Worm (Caenorhabditis elegans) whole organism, L3 larva: Measurements from ENCODE around the gene Y57G11C.1144.
A peak's percentile ranks its signal among the peaks of the same experiment; 100 is the strongest.

Experiments
- ama-1 ChIP-seq: fragments of 150-350 bp; optimal IDR thresholded peaks from 2 replicates; lab custom pipeline; 2018
- egl-27 ChIP-seq: sonication (generic microtip); optimal IDR thresholded peaks from 4 replicates; lab custom pipeline; 2017; ENCODE audit warnings: missing biosample characterization, missing genetic modification reagents, missing genetic modification characterization
- egl-5 ChIP-seq: fragments of 150-350 bp; optimal IDR thresholded peaks from 2 replicates; lab custom pipeline; 2017; ENCODE audit warnings: missing biosample characterization, missing genetic modification reagents, missing genetic modification characterization, inconsistent platforms
- elt-1 ChIP-seq: fragments of 150-350 bp; optimal IDR thresholded peaks from 2 replicates; lab custom pipeline; 2014; ENCODE audit warnings: missing biosample characterization, missing genetic modification characterization
- elt-3 ChIP-seq, 3 experiments: fragments of 150-350 bp in 1 of 3; sonication (generic microtip) in 2 of 3; optimal IDR thresholded peaks; 2 replicates in 2 of 3; 4 replicates in 1 of 3; lab custom pipeline; 2014 to 2017; ENCODE audit warnings: missing biosample characterization in 3 of 3, missing genetic modification characterization in 3 of 3
- fkh-10 ChIP-seq: sonication (generic microtip); optimal IDR thresholded peaks from 2 replicates; lab custom pipeline; 2017; ENCODE audit warnings: missing biosample characterization, missing genetic modification reagents, missing genetic modification characterization
- lin-39 ChIP-seq: fragments of 150-350 bp; optimal IDR thresholded peaks from 2 replicates; lab custom pipeline; 2018; ENCODE audit warnings: missing biosample characterization, missing genetic modification reagents, missing genetic modification characterization
- nhr-25 ChIP-seq: sonication (generic microtip); optimal IDR thresholded peaks from 2 replicates; lab custom pipeline; 2017; ENCODE audit warnings: missing biosample characterization, missing genetic modification characterization
- sea-2 ChIP-seq: fragments of 150-350 bp; sonication (generic microtip); optimal IDR thresholded peaks from 4 replicates; lab custom pipeline; 2014; ENCODE audit warnings: missing biosample characterization, missing genetic modification reagents, missing genetic modification characterization
- ztf-11 ChIP-seq: fragments of 150-350 bp; optimal IDR thresholded peaks from 2 replicates; lab custom pipeline; 2014; ENCODE audit warnings: missing biosample characterization, missing genetic modification characterization

The Y57G11C.1144 gene

DNA sequence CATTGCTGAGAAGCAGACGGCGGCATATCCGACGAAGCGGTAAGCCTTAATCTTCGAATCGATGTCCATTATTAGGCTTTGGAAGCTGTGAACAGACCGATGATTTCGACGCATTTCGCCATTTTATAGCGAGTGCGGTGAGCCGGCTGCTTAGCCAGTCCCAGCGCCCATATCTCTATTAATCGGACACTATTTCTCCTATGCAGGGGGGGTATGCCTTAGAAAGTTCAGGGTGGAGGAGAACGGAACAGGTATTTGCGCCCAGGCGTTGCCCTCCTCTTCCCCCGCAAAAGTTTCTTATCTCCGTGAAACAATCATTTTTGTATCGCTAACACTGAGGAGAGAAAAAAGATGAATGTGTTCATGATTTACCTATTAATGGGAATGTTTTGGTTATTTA, 49.6 kb downstream of the Y57G11C.1144 start, which contains the start of gene dpy-4:
Gene dpy-4, minus strand, starts transcription at position 101 of the 400 bp plus-strand sequence.
- TF ChIP-seq elt-3 (tag; optimal IDR thresholded peaks at IDR 0.05; lab: Kevin White, UChicago) (no peak), elt-1 (tag; lab: Kevin White, UChicago) (no peak), nhr-25 (tag; lab: Kevin White, UChicago) (peak; percentile 35), ztf-11 (tag; lab: Kevin White, UChicago) (no peak), egl-27 (tag; lab: Kevin White, UChicago) (no peak), fkh-10 (GFP tag; lab: Kevin White, UChicago) (no peak), ama-1 (lab: Kevin White, UChicago) (peak; percentile 56), sea-2 (GFP tag; lab: Kevin White, UChicago) (no peak), egl-5 (no peak), lin-39 (no peak)
